Worm (Caenorhabditis elegans): Measurements from ENCODE around the gene fbxa-220.

Gene fbxa-220

DNA sequence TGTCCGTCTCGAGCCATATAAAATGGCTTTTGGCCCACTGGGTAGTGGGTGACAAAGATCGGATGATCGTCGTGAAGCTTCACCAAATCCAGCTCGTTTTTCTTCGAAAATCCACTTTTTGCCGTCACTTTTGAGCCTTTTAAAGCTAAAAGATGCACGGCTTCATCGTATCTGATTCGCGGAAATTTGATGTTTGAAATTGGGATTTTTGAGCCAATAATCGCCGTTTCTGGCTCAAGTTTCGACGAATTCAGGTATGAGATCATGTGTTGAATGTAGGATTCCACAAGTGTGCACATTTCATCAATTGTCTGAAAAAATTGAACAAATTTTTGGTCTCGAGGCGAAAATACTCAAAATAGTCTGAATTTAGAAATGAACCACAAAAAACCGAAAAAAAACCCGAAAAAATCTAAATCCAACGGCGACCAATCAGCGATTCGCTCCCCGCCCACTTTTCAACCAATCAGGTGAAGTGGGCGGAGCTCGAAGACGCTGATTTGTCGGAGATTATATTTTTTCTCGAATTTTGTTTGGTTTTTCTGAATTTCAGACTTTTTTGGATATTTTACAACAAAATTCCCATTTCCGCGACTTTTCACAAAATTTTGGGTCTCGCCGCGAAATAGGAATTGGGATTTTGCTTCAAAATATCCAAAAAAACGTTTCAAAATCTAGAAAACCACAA, 4.8 kb upstream of the fbxa-220 start:
- TF ChIP-seq dmd-4 (tag; optimal IDR thresholded peaks at IDR 0.05) (no peak), lsy-2 (tag; optimal IDR thresholded peaks at IDR 0.05) (no peak), unc-39 (tag; optimal IDR thresholded peaks at IDR 0.05) (no peak)

DNA sequence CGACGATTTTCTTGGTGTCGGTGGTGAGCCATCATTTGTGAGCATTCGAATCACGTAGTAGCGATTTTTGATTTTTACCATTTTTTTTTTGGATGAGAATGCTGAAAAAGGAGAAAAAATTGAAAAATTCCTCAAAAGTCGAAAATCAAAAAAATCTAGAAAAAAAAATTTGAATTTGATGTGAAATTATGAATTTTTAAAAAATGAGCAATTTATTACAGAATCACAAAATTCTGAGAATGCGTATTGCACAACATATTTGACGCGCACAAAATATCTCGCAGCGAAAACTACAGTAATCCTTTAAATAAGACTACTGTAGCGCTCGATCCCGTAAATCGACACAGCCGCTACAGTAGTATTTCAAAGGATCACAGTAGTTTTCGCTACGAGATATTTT, 3.3 kb upstream of the fbxa-220 start, which contains the start of gene popl-5:
popl-5 (minus strand) TSS at position 101 of the 400 bp plus-strand sequence.
- TF ChIP-seq egl-27 (tag; optimal IDR thresholded peaks at IDR 0.05): no peak
- TF ChIP-seq nhr-23 (tag; optimal IDR thresholded peaks at IDR 0.05): no peak
- no peak for TF ChIP-seq zag-1 (tag; optimal IDR thresholded peaks at IDR 0.05)
- no peak for TF ChIP-seq R02D3.7 (tag; optimal IDR thresholded peaks at IDR 0.05)
- TF ChIP-seq mbf-1 (tag; optimal IDR thresholded peaks at IDR 0.05): no peak

DNA sequence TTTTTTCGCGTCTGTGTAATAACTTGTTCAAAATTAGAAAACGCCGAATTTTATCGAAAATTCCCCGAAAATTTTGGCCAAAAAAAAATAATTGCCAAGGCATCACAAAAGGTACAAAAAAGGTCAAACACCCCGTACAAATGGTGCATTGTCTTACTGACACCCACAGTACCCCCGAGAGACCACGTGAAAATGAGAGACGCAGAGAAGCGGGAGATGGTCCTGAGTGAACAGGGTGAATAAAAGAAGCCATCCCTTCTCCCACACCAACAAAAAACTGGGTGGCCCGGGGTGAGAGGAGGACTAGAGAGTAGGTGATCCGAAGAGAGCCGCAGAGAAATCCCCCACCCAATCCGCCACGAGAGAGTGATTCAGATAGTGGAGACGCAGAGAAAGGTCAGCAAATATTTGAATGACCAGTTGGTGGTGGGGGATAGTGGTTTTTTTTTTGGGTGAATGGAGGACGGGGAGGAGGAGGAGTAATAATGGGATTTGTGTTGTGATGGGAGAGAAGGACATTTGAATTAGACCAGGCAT, 2.6 kb downstream of the fbxa-220 start:
- TF ChIP-seq egl-27 (tag; optimal IDR thresholded peaks at IDR 0.05) (no peak), ama-1 (optimal IDR thresholded peaks at IDR 0.05) (no peak), lsy-2 (tag; optimal IDR thresholded peaks at IDR 0.05) (no peak), lin-11 (tag; optimal IDR thresholded peaks at IDR 0.05) (no peak), nhr-11 (tag; optimal IDR thresholded peaks at IDR 0.05) (no peak), mbf-1 (tag; optimal IDR thresholded peaks at IDR 0.05) (no peak), C34F6.9 (tag; optimal IDR thresholded peaks at IDR 0.05) (no peak), dmd-4 (tag; optimal IDR thresholded peaks at IDR 0.05) (no peak), mab-5 (tag; optimal IDR thresholded peaks at IDR 0.05) (no peak), F13H6.1 (tag; optimal IDR thresholded peaks at IDR 0.05) (no peak), nhr-23 (tag; optimal IDR thresholded peaks at IDR 0.05) (no peak)

DNA sequence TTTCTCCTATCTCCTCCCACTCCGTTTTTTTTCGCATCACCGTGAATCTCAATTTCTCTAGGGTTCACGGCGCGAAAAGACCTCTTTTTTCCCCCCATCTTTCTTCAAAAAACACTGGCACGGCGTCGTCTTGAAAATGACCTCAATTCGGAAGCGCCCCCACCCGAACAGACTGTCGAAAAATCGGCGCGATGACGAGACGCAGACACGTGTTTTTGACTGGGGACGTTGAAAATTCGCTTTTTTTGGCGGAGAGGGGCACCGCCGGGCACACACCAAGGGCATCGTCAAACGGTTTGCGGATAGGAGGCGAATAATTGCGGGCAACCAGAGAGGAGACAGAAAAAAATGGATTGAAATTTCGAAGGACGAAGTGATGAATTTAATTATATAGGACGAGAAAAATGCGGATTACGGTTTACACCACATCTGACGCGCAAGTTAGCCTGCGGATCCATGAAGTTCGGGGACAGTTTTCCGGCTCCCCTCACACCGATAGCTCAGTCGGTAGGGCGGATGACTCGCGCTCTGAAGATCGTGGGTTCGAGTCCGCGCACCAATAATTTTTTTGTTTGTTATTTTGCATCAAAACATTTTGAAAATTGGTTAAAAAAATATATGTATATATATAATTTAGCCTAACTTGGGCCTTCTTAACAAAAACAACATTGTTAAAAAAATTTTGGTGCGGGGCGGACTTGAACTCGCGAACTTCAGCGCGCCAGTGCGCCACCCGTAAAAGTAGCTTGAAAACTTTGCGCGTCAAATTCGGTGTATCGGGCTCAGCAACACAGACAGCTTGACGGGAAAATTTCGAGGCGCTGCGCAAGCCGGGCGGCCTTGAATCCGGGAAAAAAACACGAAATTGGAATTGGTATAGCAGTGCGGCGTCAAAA, 5.3 kb downstream of the fbxa-220 start:
- TF ChIP-seq fos-1 (tag; optimal IDR thresholded peaks at IDR 0.05): peak; percentile 11
- TF ChIP-seq nhr-10 (tag; optimal IDR thresholded peaks at IDR 0.05): no peak
- TF ChIP-seq nhr-12 (tag; optimal IDR thresholded peaks at IDR 0.05): no peak
- TF ChIP-seq nhr-25 (tag; optimal IDR thresholded peaks at IDR 0.05): peak; percentile 33
- no peak for TF ChIP-seq lsy-2 (tag; optimal IDR thresholded peaks at IDR 0.05)
- no peak for TF ChIP-seq unc-62 (GFP tag; optimal IDR thresholded peaks at IDR 0.05)
- no peak for TF ChIP-seq F13H6.1 (tag; optimal IDR thresholded peaks at IDR 0.05)
- TF ChIP-seq sma-9 (GFP tag; optimal IDR thresholded peaks at IDR 0.05): no peak
- TF ChIP-seq sma-9 (tag; optimal IDR thresholded peaks at IDR 0.05): no peak
- no peak for TF ChIP-seq ztf-1 (GFP tag; conservative IDR thresholded peaks at IDR 0.05)

DNA sequence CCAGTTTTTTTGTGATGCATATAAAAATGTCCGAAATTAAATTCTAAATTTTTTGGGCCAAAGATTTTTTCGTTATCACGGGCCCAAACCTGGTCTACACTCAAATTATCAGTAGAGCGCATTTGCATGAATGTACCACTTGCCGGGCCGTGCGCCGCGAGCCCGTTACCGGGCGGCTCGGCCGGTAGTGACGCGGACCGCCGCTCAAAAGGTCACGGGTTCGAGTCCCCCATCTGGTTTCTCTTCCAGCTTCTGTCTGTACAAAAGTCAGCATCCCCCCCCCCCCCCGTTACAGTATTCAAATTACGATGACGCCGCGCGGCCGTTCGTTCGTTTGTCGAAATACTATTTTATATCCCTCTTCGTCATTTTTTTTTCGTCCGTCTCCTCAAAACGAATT, 6.7 kb downstream of the fbxa-220 start:
- TF ChIP-seq nhr-129 (tag; optimal IDR thresholded peaks at IDR 0.05): no peak
- no peak for TF ChIP-seq snpc-4 (tag; optimal IDR thresholded peaks at IDR 0.05)
- no peak for TF ChIP-seq nhr-21 (tag; optimal IDR thresholded peaks at IDR 0.05)
- TF ChIP-seq ZK546.5 (tag; optimal IDR thresholded peaks at IDR 0.05): no peak
- no peak for TF ChIP-seq mab-5 (tag; optimal IDR thresholded peaks at IDR 0.05)
- TF ChIP-seq C34F6.9 (tag; optimal IDR thresholded peaks at IDR 0.05): no peak
- no peak for TF ChIP-seq peb-1 (tag; optimal IDR thresholded peaks at IDR 0.05)
- TF ChIP-seq ceh-16 (tag; optimal IDR thresholded peaks at IDR 0.05): no peak
- no peak for TF ChIP-seq egl-27 (tag; optimal IDR thresholded peaks at IDR 0.05)
- TF ChIP-seq dmd-4 (tag; optimal IDR thresholded peaks at IDR 0.05): no peak
- no peak for TF ChIP-seq gmeb-1 (tag; optimal IDR thresholded peaks at IDR 0.05)
- TF ChIP-seq ztf-11 (tag; optimal IDR thresholded peaks at IDR 0.05): no peak
- no peak for TF ChIP-seq lin-39 (tag; optimal IDR thresholded peaks at IDR 0.05)
- no peak for TF ChIP-seq blmp-1 (tag; optimal IDR thresholded peaks at IDR 0.05; ENCODE audit: insufficient read depth)
- TF ChIP-seq sem-4 (tag; optimal IDR thresholded peaks at IDR 0.05): no peak
- TF ChIP-seq aly-2 (tag; optimal IDR thresholded peaks at IDR 0.05): no peak
